Fruit fly (Drosophila melanogaster) whole organism, embryonic: ENCODE results near the gene CG14383.

Experiments used
- C15 ChIP-seq: fragments of 200-800 bp; sonication (Bioruptor generic); IDR thresholded peaks from 3 replicates; pipeline ENCODE4 v1.3.6; 2022; ENCODE audit warnings: missing biosample characterization, missing genetic modification characterization
- CG12744 ChIP-seq: fragments of 200-800 bp; sonication (Bioruptor generic); optimal IDR thresholded peaks from 2 replicates; lab custom pipeline; 2016; ENCODE audit warnings: missing biosample characterization, missing genetic modification characterization
- CG14050 ChIP-seq: fragments of 200-800 bp; sonication (Bioruptor generic); IDR thresholded peaks from 3 replicates; pipeline ENCODE4 v1.3.6; 2022; ENCODE audit warnings: missing biosample characterization, missing genetic modification characterization
- CG15269 ChIP-seq: fragments of 200-800 bp; sonication (Bioruptor generic); optimal IDR thresholded peaks from 2 replicates; lab custom pipeline; 2018; ENCODE audit warnings: missing biosample characterization, mild to moderate bottlenecking, missing genetic modification characterization, moderate library complexity
- CG6654 ChIP-seq: fragments of 200-800 bp; sonication (Bioruptor generic); optimal IDR thresholded peaks from 2 replicates; lab custom pipeline; 2017; ENCODE audit warnings: missing biosample characterization, mild to moderate bottlenecking, missing genetic modification characterization
- Sox100B ChIP-seq: fragments of 200-800 bp; sonication (Bioruptor generic); optimal IDR thresholded peaks from 3 replicates; lab custom pipeline; 2018; ENCODE audit warnings: missing biosample characterization, mild to moderate bottlenecking, missing genetic modification characterization
- dati ChIP-seq: fragments of 200-800 bp; sonication (Bioruptor generic); IDR thresholded peaks from 2 replicates; pipeline ENCODE4 v1.3.6; 2022; ENCODE audit warnings: missing biosample characterization, missing genetic modification characterization
- jigr1 ChIP-seq: fragments of 200-800 bp; sonication (Bioruptor generic); IDR thresholded peaks from 3 replicates; pipeline ENCODE4 v1.3.6; 2022; ENCODE audit warnings: missing biosample characterization, missing genetic modification characterization
- shn ChIP-seq: fragments of 200-800 bp; sonication (Bioruptor generic); optimal IDR thresholded peaks from 3 replicates; lab custom pipeline; 2016; ENCODE audit warnings: missing biosample characterization, missing genetic modification characterization

DNA sequence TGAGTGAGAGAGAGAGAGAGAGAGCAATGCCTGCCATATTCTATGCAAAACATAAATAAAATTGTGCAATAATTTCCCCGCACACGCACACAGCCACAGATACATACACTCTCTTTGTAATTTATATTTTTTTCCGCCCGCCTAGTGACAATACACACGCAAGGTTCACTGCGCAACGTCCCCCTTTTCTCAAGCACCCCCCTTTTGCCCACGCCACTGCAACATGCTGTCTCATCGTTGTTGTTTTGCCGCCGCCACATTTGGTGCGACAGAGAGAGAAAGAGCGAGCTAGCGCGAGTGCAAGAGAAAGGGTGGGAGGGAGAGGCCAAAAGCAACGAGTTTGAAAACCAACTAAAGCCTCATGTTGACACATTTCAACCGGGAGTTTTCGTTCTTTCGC lies 24.0 kb upstream of the CG14383 start:
- TF ChIP-seq C15 (GFP tag; lab: Robert Waterston, UW), result no peak
- TF ChIP-seq CG6654 (GFP tag; lab: Kevin White, UChicago), result no peak
- TF ChIP-seq CG12744 (GFP tag; lab: Kevin White, UChicago), result peak; percentile 2
- no peak for TF ChIP-seq Sox100B
- no peak for TF ChIP-seq CG15269 (tag; lab: Kevin White, UChicago)
- TF ChIP-seq dati (GFP tag; lab: Robert Waterston, UW), result peak; percentile 37; the same call in 1 of the 2 replicates
- peak; percentile 55 for TF ChIP-seq CG14050 (GFP tag; lab: Robert Waterston, UW)
- TF ChIP-seq shn (GFP tag; lab: Kevin White, UChicago), result peak; percentile 22
- no peak for TF ChIP-seq jigr1 (GFP tag; lab: Robert Waterston, UW)
